Fruit fly (Drosophila melanogaster) ovary, adult (tissue): ENCODE results near the gene C15.

ENCODE experiments used
- CG17801 ChIP-seq: fragments of 200-800 bp; optimal IDR thresholded peaks from 2 replicates; lab custom pipeline; 2019; ENCODE audit warnings: missing biosample characterization, mild to moderate bottlenecking, missing genetic modification characterization, moderate library complexity; ENCODE audit not compliant: partially characterized antibody

C15 gene

dm6 chr3R:21521780-21522179 is 22.0 kb downstream of the C15 start:
- no peak for TF ChIP-seq CG17801

dm6 chr3R:21524574-21524973 is 24.8 kb downstream of the C15 start:
- TF ChIP-seq CG17801, result no peak

- TF ChIP-seq CG17801, result no peak
Measured at dm6 chr3R:21528529-21528928, 28.7 kb downstream of the C15 start.

DNA sequence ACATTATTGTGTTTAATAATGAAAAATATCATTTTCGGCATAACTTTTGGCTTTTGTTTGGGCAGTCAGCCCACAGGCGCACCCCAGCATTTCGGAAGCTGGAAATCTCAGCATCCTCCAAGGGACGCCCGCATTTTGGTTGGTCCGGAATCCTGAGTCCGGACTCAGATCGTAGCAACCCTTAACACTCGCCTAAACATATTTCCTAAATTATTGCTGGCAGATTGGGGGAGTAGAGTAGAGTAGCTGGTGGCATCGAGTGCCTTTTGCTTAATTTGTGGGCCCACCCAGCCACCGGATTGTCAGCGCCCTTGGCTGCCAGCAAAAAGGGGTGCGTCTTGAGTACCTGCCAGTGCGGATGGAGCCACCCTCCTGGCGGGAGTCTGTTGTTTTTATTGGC is 34.5 kb downstream of the C15 start:
- no peak for TF ChIP-seq CG17801

DNA sequence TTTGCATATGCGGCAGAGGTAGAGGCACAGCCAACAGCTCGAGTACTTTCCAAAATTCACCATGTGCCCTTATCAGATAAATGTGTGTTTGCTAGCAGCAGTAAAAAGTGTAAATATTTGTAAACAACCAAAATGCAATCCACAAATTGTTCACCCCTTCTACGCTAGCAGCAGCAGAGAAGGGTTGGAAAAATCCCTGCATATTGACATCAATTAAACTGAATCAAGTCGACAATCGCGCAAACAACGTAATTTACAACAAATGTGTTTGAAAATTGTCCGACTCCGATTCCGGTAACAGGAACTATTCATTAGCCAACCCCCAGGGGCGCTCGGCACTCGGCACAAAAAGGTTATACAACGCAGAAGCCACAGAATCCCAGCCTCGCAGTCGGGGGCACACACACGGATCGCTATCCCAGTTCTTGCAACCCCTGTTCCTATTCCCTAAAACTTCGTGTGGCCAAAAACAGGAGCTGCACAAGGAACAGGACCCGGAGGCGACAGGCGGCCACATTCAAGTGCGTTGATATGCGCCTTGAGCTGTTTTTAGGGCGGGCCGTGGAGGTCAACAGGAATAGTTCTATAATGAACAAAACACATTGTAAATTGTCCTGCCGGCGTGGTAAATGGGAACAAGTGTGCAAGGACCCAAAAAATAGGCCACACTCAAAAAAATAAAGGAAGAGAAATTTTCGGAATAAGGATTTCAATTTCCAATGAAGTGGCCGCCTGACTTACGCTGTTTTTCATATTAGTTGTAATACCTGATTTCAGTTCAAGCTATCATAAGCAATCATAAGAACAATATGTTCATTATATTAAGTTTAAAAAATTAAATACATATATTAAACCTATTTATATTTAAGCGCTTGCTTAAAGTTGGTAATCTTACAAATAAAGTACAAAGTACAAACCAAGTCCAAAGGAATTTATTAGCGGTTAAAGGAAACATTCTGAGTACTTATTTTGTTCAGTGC is 35.2 kb downstream of the C15 start:
- no peak for TF ChIP-seq CG17801

- TF ChIP-seq CG17801, result no peak
Measured at dm6 chr3R:21544107-21544506, 44.3 kb downstream of the C15 start.

DNA sequence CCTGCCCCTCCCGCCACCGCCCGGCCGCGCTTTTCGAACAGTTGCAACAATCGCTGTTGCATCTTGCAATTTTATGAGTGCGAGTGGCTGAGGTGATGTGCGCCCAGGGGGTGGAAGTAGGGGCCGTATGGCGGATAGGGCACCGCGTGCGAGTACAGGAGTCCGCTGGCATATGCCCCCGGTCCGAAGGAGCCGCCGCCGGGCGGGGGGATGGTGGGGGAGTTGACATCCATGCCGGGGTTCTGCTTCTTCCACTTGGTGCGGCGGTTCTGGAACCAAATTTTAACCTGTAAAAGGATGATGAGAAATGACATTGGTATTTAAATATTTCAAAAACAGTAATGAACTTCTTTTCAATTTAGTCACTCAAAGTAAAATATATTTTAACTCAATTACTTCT is 49.2 kb downstream of the C15 start:
- TF ChIP-seq CG17801, result no peak

dm6 chr3R:21551565-21551964 is 51.8 kb downstream of the C15 start:
- no peak for TF ChIP-seq CG17801

DNA sequence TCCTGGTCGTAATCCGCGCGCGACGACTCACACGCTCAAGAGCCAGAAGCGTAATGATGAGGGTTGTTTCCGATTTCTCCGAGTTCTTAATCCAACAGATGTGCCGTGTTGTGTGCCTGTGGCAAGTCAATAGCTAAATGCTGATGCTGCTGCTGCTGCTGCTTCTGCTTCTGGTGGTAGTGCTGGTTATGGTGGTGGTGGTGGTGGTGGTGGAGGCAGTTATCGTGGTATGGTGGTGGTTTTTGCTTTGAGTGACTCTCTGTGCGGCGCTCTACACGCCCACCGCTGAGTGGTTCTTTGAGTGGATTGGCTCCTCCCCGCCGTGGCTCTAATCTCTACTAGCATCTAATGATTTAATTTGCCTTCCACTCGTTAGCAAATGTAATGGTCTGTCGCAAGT is 57.3 kb downstream of the C15 start, which contains the start of gene slou:
Gene slou, minus strand, starts transcription at position 131 of the 400 bp plus-strand sequence.
- TF ChIP-seq CG17801, result no peak

dm6 chr3R:21557884-21558283 is 58.1 kb downstream of the C15 start:
- TF ChIP-seq CG17801, result no peak

DNA sequence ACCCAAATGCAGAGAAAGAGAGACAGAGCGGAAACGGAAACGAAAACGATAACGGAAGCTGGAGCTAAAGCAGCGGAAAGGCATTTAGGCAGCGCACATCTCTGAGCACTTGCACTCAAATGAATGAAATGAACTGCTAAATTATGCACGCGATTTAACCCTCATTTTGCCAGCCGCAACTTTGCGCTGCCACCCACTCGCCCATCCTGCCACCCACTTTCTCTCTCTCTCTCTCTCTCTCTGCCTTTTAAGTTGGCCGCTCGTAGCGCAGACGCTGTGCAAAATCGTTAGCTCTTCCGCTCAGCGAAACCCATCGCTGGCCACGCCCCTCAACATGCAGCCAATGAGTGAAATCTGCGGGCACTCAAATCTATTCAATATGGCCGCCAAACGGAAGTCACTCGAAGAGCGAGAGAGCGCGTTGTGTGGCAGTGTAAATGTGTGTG is 61.7 kb downstream of the C15 start:
- TF ChIP-seq CG17801, result no peak
